Fruit fly (Drosophila melanogaster) whole organism, prepupa: ENCODE results near the gene Ten-a.

Source experiments
- Blimp-1 ChIP-seq: fragments of 200-800 bp; sonication (Bioruptor generic); optimal IDR thresholded peaks from 3 replicates; lab custom pipeline; 2017; ENCODE audit warnings: missing biosample characterization, missing genetic modification characterization, mild to moderate bottlenecking, moderate library complexity, missing genetic modification reagents
- CG11294 ChIP-seq: fragments of 200-800 bp; sonication (Bioruptor generic); IDR thresholded peaks from 2 replicates; pipeline ENCODE4 v1.3.6; 2022; ENCODE audit warnings: missing biosample characterization, missing genetic modification characterization
- CG15336 ChIP-seq: fragments of 200-800 bp; sonication (Bioruptor generic); IDR thresholded peaks from 2 replicates; pipeline ENCODE4 v1.3.6; 2022; ENCODE audit warnings: missing biosample characterization, missing genetic modification characterization
- CG3032 ChIP-seq: fragments of 200-800 bp; optimal IDR thresholded peaks from 2 replicates; lab custom pipeline; 2019; ENCODE audit warnings: missing biosample characterization, mild to moderate bottlenecking, missing genetic modification characterization, moderate library complexity
- CG34406 ChIP-seq: fragments of 200-800 bp; sonication (Bioruptor generic); optimal IDR thresholded peaks from 3 replicates; lab custom pipeline; 2016; ENCODE audit warnings: missing biosample characterization, missing genetic modification characterization
- CG3919 ChIP-seq: fragments of 200-800 bp; sonication (Bioruptor generic); optimal IDR thresholded peaks from 3 replicates; lab custom pipeline; 2016; ENCODE audit warnings: missing biosample characterization, missing genetic modification characterization
- CG4318 ChIP-seq: fragments of 200-800 bp; sonication (Bioruptor generic); optimal IDR thresholded peaks from 3 replicates; lab custom pipeline; 2017; ENCODE audit warnings: missing biosample characterization, mild to moderate bottlenecking, missing genetic modification characterization
- CG6163 ChIP-seq: fragments of 200-800 bp; sonication (Bioruptor generic); IDR thresholded peaks from 3 replicates; pipeline ENCODE4 v1.3.6; 2022; ENCODE audit warnings: missing biosample characterization, missing genetic modification characterization
- CG7368 ChIP-seq: fragments of 200-800 bp; sonication (Bioruptor generic); optimal IDR thresholded peaks from 3 replicates; lab custom pipeline; 2016; ENCODE audit warnings: missing biosample characterization, missing genetic modification characterization
- CG8119 ChIP-seq: fragments of 200-800 bp; sonication (Bioruptor generic); IDR thresholded peaks from 3 replicates; pipeline ENCODE4 v1.3.6; 2022; ENCODE audit warnings: missing biosample characterization, missing genetic modification characterization
- CG8319 ChIP-seq: fragments of 200-800 bp; sonication (Bioruptor generic); optimal IDR thresholded peaks from 3 replicates; lab custom pipeline; 2016; ENCODE audit warnings: missing biosample characterization, missing genetic modification characterization
- CG8632 ChIP-seq: fragments of 200-800 bp; sonication (Bioruptor generic); optimal IDR thresholded peaks from 3 replicates; lab custom pipeline; 2016; ENCODE audit warnings: missing biosample characterization, missing genetic modification characterization
- Ets21C ChIP-seq: fragments of 200-800 bp; sonication (Bioruptor generic); optimal IDR thresholded peaks from 3 replicates; lab custom pipeline; 2016; ENCODE audit warnings: missing biosample characterization, missing genetic modification characterization
- Ets96B ChIP-seq: fragments of 200-800 bp; optimal IDR thresholded peaks from 2 replicates; lab custom pipeline; 2019; ENCODE audit warnings: missing biosample characterization, mild to moderate bottlenecking, missing genetic modification characterization, moderate library complexity
- Hr38 ChIP-seq: sonication (Bioruptor generic); optimal IDR thresholded peaks from 2 replicates; lab custom pipeline; 2016; ENCODE audit warnings: missing biosample characterization, missing genetic modification characterization
- Hr39 ChIP-seq: fragments of 200-800 bp; sonication (Bioruptor generic); optimal IDR thresholded peaks from 2 replicates; lab custom pipeline; 2016; ENCODE audit warnings: missing biosample characterization, missing genetic modification characterization
- Hr4 ChIP-seq: fragments of 200-800 bp; sonication (Bioruptor generic); optimal IDR thresholded peaks from 3 replicates; lab custom pipeline; 2016; ENCODE audit warnings: missing biosample characterization, missing genetic modification characterization
- Met ChIP-seq: fragments of 200-800 bp; sonication (Bioruptor generic); optimal IDR thresholded peaks from 3 replicates; lab custom pipeline; 2016; ENCODE audit warnings: missing biosample characterization, missing genetic modification characterization
- OdsH ChIP-seq: fragments of 200-800 bp; sonication (Bioruptor generic); optimal IDR thresholded peaks from 3 replicates; lab custom pipeline; 2016; ENCODE audit warnings: missing biosample characterization, missing genetic modification characterization
- Smox ChIP-seq: fragments of 200-800 bp; sonication (Bioruptor generic); optimal IDR thresholded peaks from 3 replicates; lab custom pipeline; 2016; ENCODE audit warnings: missing biosample characterization, missing genetic modification characterization
- Sox14 ChIP-seq: fragments of 200-800 bp; sonication (Bioruptor generic); optimal IDR thresholded peaks from 3 replicates; lab custom pipeline; 2016; ENCODE audit warnings: missing biosample characterization, missing genetic modification characterization
- Sox15 ChIP-seq: fragments of 200-800 bp; sonication (Bioruptor generic); optimal IDR thresholded peaks from 3 replicates; lab custom pipeline; 2016; ENCODE audit warnings: missing biosample characterization, missing genetic modification characterization
- dac ChIP-seq: fragments of 200-800 bp; sonication (Bioruptor generic); optimal IDR thresholded peaks from 2 replicates; lab custom pipeline; 2017; ENCODE audit warnings: missing biosample characterization, mild to moderate bottlenecking, missing genetic modification characterization
- dsx ChIP-seq: fragments of 200-800 bp; optimal IDR thresholded peaks from 3 replicates; lab custom pipeline; 2019; ENCODE audit warnings: missing biosample characterization, mild to moderate bottlenecking, missing genetic modification characterization, moderate library complexity; ENCODE audit not compliant: poor library complexity, severe bottlenecking
- esn ChIP-seq: fragments of 200-800 bp; sonication (Bioruptor generic); optimal IDR thresholded peaks from 2 replicates; lab custom pipeline; 2016; ENCODE audit warnings: missing biosample characterization, mild to moderate bottlenecking, missing genetic modification characterization, moderate library complexity
- fd59A ChIP-seq: fragments of 200-800 bp; sonication (Bioruptor generic); optimal IDR thresholded peaks from 2 replicates; lab custom pipeline; 2017; ENCODE audit warnings: missing biosample characterization, mild to moderate bottlenecking, missing genetic modification characterization, missing genetic modification reagents
- fkh ChIP-seq: fragments of 200-800 bp; sonication (Bioruptor generic); optimal IDR thresholded peaks from 3 replicates; lab custom pipeline; 2017; ENCODE audit warnings: missing biosample characterization, mild to moderate bottlenecking, missing genetic modification characterization, moderate library complexity
- lz ChIP-seq: fragments of 200-800 bp; sonication (Bioruptor generic); optimal IDR thresholded peaks from 3 replicates; lab custom pipeline; 2016; ENCODE audit warnings: missing biosample characterization, missing genetic modification characterization
- net ChIP-seq: fragments of 200-800 bp; sonication (Bioruptor generic); optimal IDR thresholded peaks from 3 replicates; lab custom pipeline; 2016; ENCODE audit warnings: missing biosample characterization, missing genetic modification characterization
- pdm3 ChIP-seq: fragments of 200-800 bp; sonication (Bioruptor generic); optimal IDR thresholded peaks from 3 replicates; lab custom pipeline; 2016; ENCODE audit warnings: missing biosample characterization, missing genetic modification characterization
- ss ChIP-seq, 2 experiments: fragments of 200-800 bp; sonication (Bioruptor generic); optimal IDR thresholded peaks; 2 replicates in 1 of 2; 3 replicates in 1 of 2; lab custom pipeline; 2017 to 2018; ENCODE audit warnings: mild to moderate bottlenecking in 2 of 2, missing biosample characterization in 2 of 2, missing genetic modification characterization in 2 of 2, moderate library complexity in 1 of 2
- svp ChIP-seq: fragments of 200-800 bp; sonication (Bioruptor generic); peaks from one replicate; lab custom pipeline; 2016; ENCODE audit warnings: missing biosample characterization, missing genetic modification characterization
- topi ChIP-seq: fragments of 200-800 bp; sonication (Bioruptor generic); optimal IDR thresholded peaks from 3 replicates; lab custom pipeline; 2016; ENCODE audit warnings: missing biosample characterization, missing genetic modification characterization

Gene Ten-a

dm6 chrX:12103740-12104139 is 60.2 kb downstream of the Ten-a start, which contains the start of gene CG11356:
Gene CG11356 (minus strand): TSS chrX:12103840.
- TF ChIP-seq CG8119 (GFP tag; lab: Robert Waterston, UW) (no peak), net (GFP tag; lab: Kevin White, UChicago) (no peak), Ets21C (GFP tag; lab: Kevin White, UChicago) (no peak), Ets96B (tag; lab: Kevin White, UChicago) (no peak), CG34406 (GFP tag; lab: Kevin White, UChicago) (no peak), CG15336 (GFP tag; lab: Robert Waterston, UW) (no peak), lz (GFP tag; lab: Kevin White, UChicago) (no peak), Sox15 (GFP tag; lab: Kevin White, UChicago) (no peak), CG8632 (GFP tag; lab: Kevin White, UChicago) (no peak), CG3919 (no peak), Smox (GFP tag; lab: Kevin White, UChicago) (no peak), pdm3 (GFP tag; lab: Kevin White, UChicago) (no peak), Hr39 (GFP tag; lab: Kevin White, UChicago) (no peak), ss (GFP tag; optimal IDR thresholded peaks at IDR 0.05; lab: Kevin White, UChicago) (no peak), dsx (no peak), CG11294 (GFP tag; lab: Robert Waterston, UW) (no peak)

- TF ChIP-seq Sox14 (GFP tag; lab: Kevin White, UChicago) = no peak
- no peak for TF ChIP-seq dsx
- peak; percentile 1 for TF ChIP-seq svp (GFP tag; lab: Kevin White, UChicago)
- TF ChIP-seq CG34406 (GFP tag; lab: Kevin White, UChicago) = no peak
- TF ChIP-seq CG3032 (tag; lab: Kevin White, UChicago) = no peak
- no peak for TF ChIP-seq Blimp-1 (GFP tag; lab: Kevin White, UChicago)
Measured at dm6 chrX:12104219-12104618, 60.7 kb downstream of the Ten-a start.

- TF ChIP-seq pdm3 (GFP tag; lab: Kevin White, UChicago) (no peak), CG7368 (GFP tag; lab: Kevin White, UChicago) (no peak), CG8319 (no peak), svp (GFP tag; lab: Kevin White, UChicago) (no peak), CG6163 (GFP tag; lab: Robert Waterston, UW) (no peak), Hr38 (GFP tag; lab: Kevin White, UChicago) (no peak), dac (GFP tag; lab: Kevin White, UChicago) (no peak)
- TF ChIP-seq, all 60 proteins: peak for 0
Measured at dm6 chrX:12106900-12107299, 63.4 kb downstream of the Ten-a start, which contains the start of gene CG2750. Gene CG2750 (plus strand): TSS chrX:12107200.

- TF ChIP-seq Hr4 = no peak
- TF ChIP-seq Met (GFP tag; lab: Kevin White, UChicago) = no peak
- no peak for TF ChIP-seq topi (GFP tag; lab: Kevin White, UChicago)
- TF ChIP-seq CG34406 (GFP tag; lab: Kevin White, UChicago) = no peak
- no peak for TF ChIP-seq esn
- TF ChIP-seq fd59A = no peak
- TF ChIP-seq CG4318 = no peak
Measured at dm6 chrX:12119349-12119748, 75.9 kb downstream of the Ten-a start.

- no peak for TF ChIP-seq pdm3 (GFP tag; lab: Kevin White, UChicago)
- no peak for TF ChIP-seq CG8119 (GFP tag; lab: Robert Waterston, UW)
- TF ChIP-seq CG4318 = no peak
- no peak for TF ChIP-seq fkh (GFP tag; lab: Kevin White, UChicago)
- no peak for TF ChIP-seq OdsH
- no peak for TF ChIP-seq CG6163 (GFP tag; lab: Robert Waterston, UW)
- TF ChIP-seq CG7368 (GFP tag; lab: Kevin White, UChicago) = no peak
Measured at dm6 chrX:12128045-12128444, 84.5 kb downstream of the Ten-a start.
